Fruit fly (Drosophila melanogaster): ENCODE results near the gene CG18622.
A peak's percentile ranks its signal among the peaks of the same experiment; 100 is the strongest.

Gene CG18622

dm6 chr3R:16972575-16972974 is 15.0 kb downstream of the CG18622 start:
- TF ChIP-seq CG8301 (tag; optimal IDR thresholded peaks at IDR 0.05) (no peak), rn (GFP tag; IDR thresholded peaks at IDR 0.05) (no peak), CG14655 (GFP tag; optimal IDR thresholded peaks at IDR 0.05) (no peak)

- TF ChIP-seq CG9948 (tag; optimal IDR thresholded peaks at IDR 0.05) (no peak), CG17806 (tag; optimal IDR thresholded peaks at IDR 0.05) (no peak), CG14655 (GFP tag; optimal IDR thresholded peaks at IDR 0.05) (no peak), Ets98B (GFP tag; IDR thresholded peaks at IDR 0.05) (no peak), D1 (tag; optimal IDR thresholded peaks at IDR 0.05) (no peak), Snoo (tag; optimal IDR thresholded peaks at IDR 0.05) (no peak)
Measured at dm6 chr3R:16972136-16972535, 15.4 kb downstream of the CG18622 start, which contains the start of gene Abd-B. Gene Abd-B (minus strand): TSS chr3R:16972236.

- TF ChIP-seq CG4496 (GFP tag; IDR thresholded peaks at IDR 0.05) = no peak; the same call in 2 of the 3 replicates
- TF ChIP-seq gl (tag; optimal IDR thresholded peaks at IDR 0.05) = peak; percentile 16
- peak; percentile 72; the same call in 1 of the 2 replicates for TF ChIP-seq CG32121 (GFP tag; IDR thresholded peaks at IDR 0.05)
- no peak for TF ChIP-seq Pif1A (GFP tag; optimal IDR thresholded peaks at IDR 0.05)
- peak; percentile 44 for TF ChIP-seq CG34367 (tag; optimal IDR thresholded peaks at IDR 0.05)
- TF ChIP-seq Ets98B (GFP tag; IDR thresholded peaks at IDR 0.05) = peak; percentile 76
- peak; percentile 74 for TF ChIP-seq CG14655 (GFP tag; optimal IDR thresholded peaks at IDR 0.05)
- no peak for TF ChIP-seq CG9948 (tag; optimal IDR thresholded peaks at IDR 0.05)
- TF ChIP-seq D1 (tag; optimal IDR thresholded peaks at IDR 0.05) = peak; percentile 13
- TF ChIP-seq Snoo (tag; optimal IDR thresholded peaks at IDR 0.05) = peak; percentile 40
- no peak for TF ChIP-seq fd96Ca (GFP tag; IDR thresholded peaks at IDR 0.05)
- no peak for TF ChIP-seq EcR (GFP tag; optimal IDR thresholded peaks at IDR 0.05)
- peak; percentile 58 for TF ChIP-seq CG8159 (tag; optimal IDR thresholded peaks at IDR 0.05)
- no peak for TF ChIP-seq CG8301 (tag; optimal IDR thresholded peaks at IDR 0.05)
- TF ChIP-seq Pif1B (GFP tag; optimal IDR thresholded peaks at IDR 0.05) = peak; percentile 27
Measured at dm6 chr3R:16969361-16970355, 17.9 kb downstream of the CG18622 start.

dm6 chr3R:16962303-16962702 is 25.2 kb downstream of the CG18622 start:
- TF ChIP-seq CG4496 (GFP tag; IDR thresholded peaks at IDR 0.05) (no peak), CG10348 (GFP tag; IDR thresholded peaks at IDR 0.05) (no peak), CG14655 (GFP tag; optimal IDR thresholded peaks at IDR 0.05) (no peak), CG12605 (GFP tag; IDR thresholded peaks at IDR 0.05) (no peak), CG13204 (GFP tag; optimal IDR thresholded peaks at IDR 0.05) (no peak), CG17806 (tag; optimal IDR thresholded peaks at IDR 0.05) (no peak), rn (GFP tag; IDR thresholded peaks at IDR 0.05) (no peak), EcR (GFP tag; optimal IDR thresholded peaks at IDR 0.05) (no peak), CG15710 (tag; optimal IDR thresholded peaks at IDR 0.05) (no peak), CG8159 (tag; optimal IDR thresholded peaks at IDR 0.05) (no peak), D1 (tag; optimal IDR thresholded peaks at IDR 0.05) (no peak), fd96Ca (GFP tag; IDR thresholded peaks at IDR 0.05) (no peak), Pif1B (GFP tag; optimal IDR thresholded peaks at IDR 0.05) (no peak), CG32121 (GFP tag; IDR thresholded peaks at IDR 0.05) (no peak), CG9948 (tag; optimal IDR thresholded peaks at IDR 0.05) (no peak), CG8301 (tag; optimal IDR thresholded peaks at IDR 0.05) (no peak), Pif1A (GFP tag; optimal IDR thresholded peaks at IDR 0.05) (no peak)

dm6 chr3R:16960219-16960618 is 27.3 kb downstream of the CG18622 start:
- TF ChIP-seq CG13204 (GFP tag; optimal IDR thresholded peaks at IDR 0.05) = no peak
- TF ChIP-seq Pif1B (GFP tag; optimal IDR thresholded peaks at IDR 0.05) = no peak
- TF ChIP-seq fd96Ca (GFP tag; IDR thresholded peaks at IDR 0.05) = no peak
- TF ChIP-seq gl (tag; optimal IDR thresholded peaks at IDR 0.05) = no peak
- TF ChIP-seq Ets98B (GFP tag; IDR thresholded peaks at IDR 0.05) = no peak
- TF ChIP-seq CG32121 (GFP tag; IDR thresholded peaks at IDR 0.05) = no peak

- TF ChIP-seq Snoo (tag; optimal IDR thresholded peaks at IDR 0.05) = peak; percentile 80
- no peak; the same call in 2 of the 3 replicates for TF ChIP-seq CG4496 (GFP tag; IDR thresholded peaks at IDR 0.05)
- TF ChIP-seq CG32121 (GFP tag; IDR thresholded peaks at IDR 0.05) = peak; percentile 69
- peak; percentile 41 for TF ChIP-seq Pif1B (GFP tag; optimal IDR thresholded peaks at IDR 0.05)
- peak; percentile 82 for TF ChIP-seq CG15710 (tag; optimal IDR thresholded peaks at IDR 0.05)
- TF ChIP-seq CG8301 (tag; optimal IDR thresholded peaks at IDR 0.05) = peak; percentile 69
- TF ChIP-seq CG34367 (tag; optimal IDR thresholded peaks at IDR 0.05) = peak; percentile 63
- TF ChIP-seq CG14655 (GFP tag; optimal IDR thresholded peaks at IDR 0.05) = peak; percentile 91
- TF ChIP-seq CG8159 (tag; optimal IDR thresholded peaks at IDR 0.05) = peak; percentile 85
- no peak for TF ChIP-seq CG12605 (GFP tag; IDR thresholded peaks at IDR 0.05)
- TF ChIP-seq CG13204 (GFP tag; optimal IDR thresholded peaks at IDR 0.05) = peak; percentile 44
- peak; percentile 47 for TF ChIP-seq Pif1A (GFP tag; optimal IDR thresholded peaks at IDR 0.05)
- TF ChIP-seq gl (tag; optimal IDR thresholded peaks at IDR 0.05) = no peak
- TF ChIP-seq D1 (tag; optimal IDR thresholded peaks at IDR 0.05) = peak; percentile 11
- TF ChIP-seq CG9948 (tag; optimal IDR thresholded peaks at IDR 0.05) = peak; percentile 85
- no peak for TF ChIP-seq CG17806 (tag; optimal IDR thresholded peaks at IDR 0.05)
- TF ChIP-seq Ets98B (GFP tag; IDR thresholded peaks at IDR 0.05) = peak; percentile 25; the same call in 1 of the 2 replicates
Measured at dm6 chr3R:16957759-16958536, 29.6 kb downstream of the CG18622 start.

Data from whole organism, pupa.